In the genomic region with DNA sequence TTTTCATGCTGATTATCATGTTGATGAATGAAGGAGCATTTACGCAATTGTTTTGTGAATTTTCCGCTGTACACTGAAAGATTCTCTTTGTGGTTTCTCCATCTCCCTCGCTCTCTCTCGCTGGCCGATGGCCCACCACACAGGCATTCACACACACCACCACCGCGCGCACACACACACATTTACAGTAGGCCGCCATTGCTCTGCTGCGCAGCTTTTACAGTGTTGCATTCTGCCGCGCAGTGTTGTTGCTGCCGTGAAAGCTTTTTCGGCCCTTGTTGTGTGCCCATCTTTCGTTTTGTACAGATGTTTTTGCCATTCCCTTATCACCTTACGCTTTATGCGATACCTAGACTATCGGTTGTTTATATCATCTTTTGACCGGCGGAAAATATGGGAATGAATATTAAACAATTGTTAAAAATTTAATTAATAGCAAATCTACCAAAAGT, we compare ENCODE assay signal across 1 fruit fly cellular context.
A peak's percentile ranks its signal among the peaks of the same experiment; 100 is the strongest.
TF ChIP-seq lines count a peak whose summit lies in the region.

No protein-coding gene starts in this region.

TF ChIP-seq in whole organism, embryonic, 481 proteins besides CTCF, POLR2A, EP300 and RAD21 (continued from another document and continues in another):
- TF ChIP-seq disco-r (GFP tag; optimal IDR thresholded peaks at IDR 0.05; lab: Kevin White, UChicago) (no peak), CG1602 (GFP tag; optimal IDR thresholded peaks at IDR 0.05; lab: Kevin White, UChicago) (no peak), cad (GFP tag; optimal IDR thresholded peaks at IDR 0.05; lab: Kevin White, UChicago) (no peak), hth (optimal IDR thresholded peaks at IDR 0.05; lab: Kevin White, UChicago) (no peak), hb (GFP tag; IDR thresholded peaks at IDR 0.05; lab: Robert Waterston, UW; ENCODE audit: partially characterized antibody) (no peak), CG32772 (GFP tag; IDR thresholded peaks at IDR 0.05; lab: Robert Waterston, UW) (no peak), sisA (GFP tag; IDR thresholded peaks at IDR 0.05; lab: Robert Waterston, UW) (no peak), CG17829 (tag; optimal IDR thresholded peaks at IDR 0.05; lab: Kevin White, UChicago) (peak; percentile 15), Pdp1 (GFP tag; optimal IDR thresholded peaks at IDR 0.05; lab: Kevin White, UChicago) (peak in 1 of 2 experiments; percentile 69), CG12104 (GFP tag; optimal IDR thresholded peaks at IDR 0.05; lab: Kevin White, UChicago) (no peak), CG5180 (GFP tag; optimal IDR thresholded peaks at IDR 0.05; lab: Kevin White, UChicago) (no peak), run (tag; optimal IDR thresholded peaks at IDR 0.05; lab: Kevin White, UChicago) (no peak), H15 (GFP tag; IDR thresholded peaks at IDR 0.05; lab: Robert Waterston, UW) (no peak), pb (GFP tag; optimal IDR thresholded peaks at IDR 0.05; lab: Kevin White, UChicago) (no peak), HLH54F (GFP tag; optimal IDR thresholded peaks at IDR 0.05; lab: Kevin White, UChicago) (no peak), nerfin-2 (GFP tag; IDR thresholded peaks at IDR 0.05; lab: Robert Waterston, UW; ENCODE audit: partially characterized antibody) (no peak), Adf1 (GFP tag; IDR thresholded peaks at IDR 0.05; lab: Robert Waterston, UW) (peak; percentile 29), abd-A (tag; optimal IDR thresholded peaks at IDR 0.05; lab: Kevin White, UChicago) (peak; percentile 23), CG14050 (GFP tag; IDR thresholded peaks at IDR 0.05; lab: Robert Waterston, UW) (no peak), mam (GFP tag; optimal IDR thresholded peaks at IDR 0.05; lab: Kevin White, UChicago) (peak; percentile 15), CG32767 (GFP tag; IDR thresholded peaks at IDR 0.05; lab: Robert Waterston, UW) (peak; percentile 27; the same call in 1 of the 2 replicates), CG16813 (GFP tag; IDR thresholded peaks at IDR 0.05; lab: Robert Waterston, UW; ENCODE audit: partially characterized antibody) (peak; percentile 49; the same call in 2 of the 3 replicates), zen (tag; optimal IDR thresholded peaks at IDR 0.05; lab: Kevin White, UChicago) (no peak), trem (tag; optimal IDR thresholded peaks at IDR 0.05; lab: Kevin White, UChicago) (no peak), CG13894 (tag; optimal IDR thresholded peaks at IDR 0.05; lab: Kevin White, UChicago) (peak; percentile 43), gt (GFP tag; IDR thresholded peaks at IDR 0.05; lab: Robert Waterston, UW) (no peak), Mrtf (GFP tag; IDR thresholded peaks at IDR 0.05; lab: Robert Waterston, UW) (no peak), Opbp (GFP tag; IDR thresholded peaks at IDR 0.05; lab: Robert Waterston, UW; ENCODE audit: partially characterized antibody) (peak; percentile 65; the same call in 1 of the 3 replicates), CG31441 (GFP tag; IDR thresholded peaks at IDR 0.05; lab: Robert Waterston, UW) (no peak), CG3281 (GFP tag; optimal IDR thresholded peaks at IDR 0.05; lab: Kevin White, UChicago) (no peak), pum (GFP tag; optimal IDR thresholded peaks at IDR 0.05; lab: Kevin White, UChicago) (no peak), dmrt11E (tag; optimal IDR thresholded peaks at IDR 0.05; lab: Kevin White, UChicago) (no peak), CG8281 (tag; optimal IDR thresholded peaks at IDR 0.05; lab: Kevin White, UChicago) (no peak), sob (GFP tag; IDR thresholded peaks at IDR 0.05; lab: Robert Waterston, UW) (peak; percentile 55), dysf (GFP tag; IDR thresholded peaks at IDR 0.05; lab: Robert Waterston, UW) (no peak), Oli (tag; optimal IDR thresholded peaks at IDR 0.05; lab: Kevin White, UChicago) (no peak), Hr3 (GFP tag; optimal IDR thresholded peaks at IDR 0.05; lab: Kevin White, UChicago) (no peak), CG5245 (GFP tag; optimal IDR thresholded peaks at IDR 0.05; lab: Kevin White, UChicago) (no peak), CG13296 (GFP tag; optimal IDR thresholded peaks at IDR 0.05; lab: Kevin White, UChicago) (no peak), CG2202 (tag; optimal IDR thresholded peaks at IDR 0.05; lab: Kevin White, UChicago) (no peak), dm (GFP tag; optimal IDR thresholded peaks at IDR 0.05; lab: Kevin White, UChicago) (no peak), CG4282 (GFP tag; optimal IDR thresholded peaks at IDR 0.05; lab: Kevin White, UChicago) (no peak), vnd (GFP tag; IDR thresholded peaks at IDR 0.05; lab: Robert Waterston, UW; ENCODE audit: partially characterized antibody) (0 out of 3 replicates have a peak, but pooled peaks have one; percentile 37), zf30C (GFP tag; optimal IDR thresholded peaks at IDR 0.05; lab: Kevin White, UChicago) (peak; percentile 75), zfh2 (GFP tag; optimal IDR thresholded peaks at IDR 0.05; lab: Kevin White, UChicago) (peak; percentile 9), Scr (GFP tag; IDR thresholded peaks at IDR 0.05; lab: Robert Waterston, UW; ENCODE audit: partially characterized antibody) (peak; percentile 71), ab (GFP tag; optimal IDR thresholded peaks at IDR 0.05; lab: Kevin White, UChicago) (no peak), CHES-1-like (GFP tag; optimal IDR thresholded peaks at IDR 0.05; lab: Kevin White, UChicago) (no peak), Dek (tag; optimal IDR thresholded peaks at IDR 0.05; lab: Kevin White, UChicago) (no peak), sqz (GFP tag; optimal IDR thresholded peaks at IDR 0.05; lab: Kevin White, UChicago) (no peak), Myb (GFP tag; optimal IDR thresholded peaks at IDR 0.05; lab: Kevin White, UChicago) (no peak), tup (GFP tag; optimal IDR thresholded peaks at IDR 0.05; lab: Kevin White, UChicago) (no peak), Ptx1 (GFP tag; IDR thresholded peaks at IDR 0.05; lab: Robert Waterston, UW) (no peak), CG14860 (GFP tag; IDR thresholded peaks at IDR 0.05; lab: Robert Waterston, UW; ENCODE audit: partially characterized antibody) (0 out of 3 replicates have a peak, but pooled peaks have one; percentile 32), CG7928 (GFP tag; optimal IDR thresholded peaks at IDR 0.05; lab: Kevin White, UChicago) (no peak), CG17912 (GFP tag; optimal IDR thresholded peaks at IDR 0.05; lab: Kevin White, UChicago) (peak; percentile 68), hbn (GFP tag; IDR thresholded peaks at IDR 0.05; lab: Robert Waterston, UW; ENCODE audit: partially characterized antibody) (peak; percentile 82), CG6689 (GFP tag; IDR thresholded peaks at IDR 0.05; lab: Robert Waterston, UW) (no peak), Taf1 (GFP tag; IDR thresholded peaks at IDR 0.05; lab: Robert Waterston, UW) (0 out of 2 replicates have a peak, but pooled peaks have one; percentile 13), CG14667 (GFP tag; IDR thresholded peaks at IDR 0.05; lab: Robert Waterston, UW) (no peak), NK7.1 (GFP tag; optimal IDR thresholded peaks at IDR 0.05; lab: Kevin White, UChicago) (no peak), CG14441 (GFP tag; IDR thresholded peaks at IDR 0.05; lab: Robert Waterston, UW) (no peak), CG11695 (GFP tag; IDR thresholded peaks at IDR 0.05; lab: Robert Waterston, UW) (no peak), CG18011 (GFP tag; optimal IDR thresholded peaks at IDR 0.05; lab: Kevin White, UChicago) (no peak), CG6765 (GFP tag; optimal IDR thresholded peaks at IDR 0.05; lab: Kevin White, UChicago) (no peak), corto (GFP tag; optimal IDR thresholded peaks at IDR 0.05; lab: Kevin White, UChicago) (peak; percentile 27), bowl (GFP tag; IDR thresholded peaks at IDR 0.05; lab: Robert Waterston, UW) (no peak), CG18764 (GFP tag; optimal IDR thresholded peaks at IDR 0.05; lab: Kevin White, UChicago) (no peak), pnt (GFP tag; optimal IDR thresholded peaks at IDR 0.05; lab: Kevin White, UChicago) (no peak), CG31388 (GFP tag; optimal IDR thresholded peaks at IDR 0.05; lab: Kevin White, UChicago) (no peak), CG9932 (GFP tag; IDR thresholded peaks at IDR 0.05; lab: Robert Waterston, UW) (no peak; the same call in 1 of the 2 replicates), PHDP (tag; optimal IDR thresholded peaks at IDR 0.05; lab: Kevin White, UChicago) (no peak), oc (tag; optimal IDR thresholded peaks at IDR 0.05; lab: Kevin White, UChicago) (no peak), CG13624 (GFP tag; optimal IDR thresholded peaks at IDR 0.05; lab: Kevin White, UChicago) (no peak), CG10431 (GFP tag; optimal IDR thresholded peaks at IDR 0.05; lab: Kevin White, UChicago) (no peak), CG17568 (GFP tag; optimal IDR thresholded peaks at IDR 0.05; lab: Kevin White, UChicago) (no peak), CG9727 (GFP tag; optimal IDR thresholded peaks at IDR 0.05; lab: Kevin White, UChicago) (no peak), CG4360 (GFP tag; IDR thresholded peaks at IDR 0.05; lab: Robert Waterston, UW) (peak; percentile 80), gcm (GFP tag; optimal IDR thresholded peaks at IDR 0.05; lab: Kevin White, UChicago) (no peak), CG12942 (GFP tag; optimal IDR thresholded peaks at IDR 0.05; lab: Kevin White, UChicago) (no peak), CG12155 (GFP tag; optimal IDR thresholded peaks at IDR 0.05; lab: Kevin White, UChicago) (no peak), emc (GFP tag; optimal IDR thresholded peaks at IDR 0.05; lab: Kevin White, UChicago) (no peak), Vsx1 (GFP tag; optimal IDR thresholded peaks at IDR 0.05; lab: Kevin White, UChicago) (no peak), esg (GFP tag; conservative IDR thresholded peaks at IDR 0.05; lab: Robert Waterston, UW) (no peak), chn (GFP tag; optimal IDR thresholded peaks at IDR 0.05; lab: Kevin White, UChicago) (peak; percentile 19), bigmax (GFP tag; optimal IDR thresholded peaks at IDR 0.05; lab: Kevin White, UChicago) (no peak), Nf-YC (tag; optimal IDR thresholded peaks at IDR 0.05; lab: Kevin White, UChicago) (peak; percentile 2), Dip2 (GFP tag; IDR thresholded peaks at IDR 0.05; lab: Robert Waterston, UW) (no peak), C15 (GFP tag; IDR thresholded peaks at IDR 0.05; lab: Robert Waterston, UW) (no peak), br (optimal IDR thresholded peaks at IDR 0.05; lab: Kevin White, UChicago) (no peak), odd (GFP tag; optimal IDR thresholded peaks at IDR 0.05; lab: Kevin White, UChicago) (no peak), wek (GFP tag; optimal IDR thresholded peaks at IDR 0.05; lab: Kevin White, UChicago) (no peak), BtbVII (GFP tag; optimal IDR thresholded peaks at IDR 0.05; lab: Kevin White, UChicago) (no peak), CG7556 (GFP tag; optimal IDR thresholded peaks at IDR 0.05; lab: Kevin White, UChicago) (no peak), CG4820 (GFP tag; optimal IDR thresholded peaks at IDR 0.05; lab: Kevin White, UChicago) (no peak), Neu2 (GFP tag; optimal IDR thresholded peaks at IDR 0.05; lab: Kevin White, UChicago; ENCODE audit: borderline replicate concordance) (no peak), Ravus (GFP tag; IDR thresholded peaks at IDR 0.05; lab: Robert Waterston, UW) (no peak), Elba2 (GFP tag; optimal IDR thresholded peaks at IDR 0.05; lab: Kevin White, UChicago) (no peak), ham (GFP tag; IDR thresholded peaks at IDR 0.05; lab: Robert Waterston, UW) (no peak), prd (optimal IDR thresholded peaks at IDR 0.05; lab: Kevin White, UChicago) (no peak), prd (GFP tag; IDR thresholded peaks at IDR 0.05; lab: Robert Waterston, UW) (no peak), gem (tag; optimal IDR thresholded peaks at IDR 0.05; lab: Kevin White, UChicago) (no peak), inv (GFP tag; IDR thresholded peaks at IDR 0.05; lab: Robert Waterston, UW; ENCODE audit: partially characterized antibody) (peak; percentile 67), CG2889 (GFP tag; IDR thresholded peaks at IDR 0.05; lab: Robert Waterston, UW) (no peak), sd (tag; optimal IDR thresholded peaks at IDR 0.05; lab: Kevin White, UChicago) (peak; percentile 12), cwo (GFP tag; optimal IDR thresholded peaks at IDR 0.05; lab: Kevin White, UChicago) (no peak), psq (GFP tag; optimal IDR thresholded peaks at IDR 0.05; lab: Kevin White, UChicago) (peak; percentile 80), CG9437 (GFP tag; optimal IDR thresholded peaks at IDR 0.05; lab: Kevin White, UChicago) (no peak), CG30431 (GFP tag; optimal IDR thresholded peaks at IDR 0.05; lab: Kevin White, UChicago) (no peak), pros (GFP tag; optimal IDR thresholded peaks at IDR 0.05; lab: Kevin White, UChicago) (no peak), org-1 (GFP tag; optimal IDR thresholded peaks at IDR 0.05; lab: Kevin White, UChicago) (no peak), gce (GFP tag; IDR thresholded peaks at IDR 0.05; lab: Robert Waterston, UW) (no peak), CG2129 (GFP tag; IDR thresholded peaks at IDR 0.05; lab: Robert Waterston, UW; ENCODE audit: partially characterized antibody) (no peak), bcd (GFP tag; optimal IDR thresholded peaks at IDR 0.05; lab: Kevin White, UChicago) (no peak), CG11085 (GFP tag; IDR thresholded peaks at IDR 0.05; lab: Robert Waterston, UW) (no peak), Dp (GFP tag; optimal IDR thresholded peaks at IDR 0.05; lab: Kevin White, UChicago) (peak; percentile 23), Fer2 (tag; optimal IDR thresholded peaks at IDR 0.05; lab: Kevin White, UChicago) (no peak), ssp (GFP tag; IDR thresholded peaks at IDR 0.05; lab: Robert Waterston, UW) (peak; percentile 25; the same call in 1 of the 2 replicates), CG7839 (tag; optimal IDR thresholded peaks at IDR 0.05; lab: Kevin White, UChicago) (no peak), Dref (GFP tag; IDR thresholded peaks at IDR 0.05; lab: Robert Waterston, UW) (peak; percentile 50), CG15696 (tag; optimal IDR thresholded peaks at IDR 0.05; lab: Kevin White, UChicago) (no peak), CG14014 (GFP tag; IDR thresholded peaks at IDR 0.05; lab: Robert Waterston, UW) (no peak), CG43689 (GFP tag; IDR thresholded peaks at IDR 0.05; lab: Robert Waterston, UW) (no peak), Lhr (GFP tag; optimal IDR thresholded peaks at IDR 0.05; lab: Kevin White, UChicago) (peak; percentile 31), CG4404 (GFP tag; IDR thresholded peaks at IDR 0.05; lab: Robert Waterston, UW) (no peak), CG6175 (GFP tag; IDR thresholded peaks at IDR 0.05; lab: Robert Waterston, UW) (no peak), CG1792 (GFP tag; optimal IDR thresholded peaks at IDR 0.05; lab: Kevin White, UChicago) (no peak), CG3726 (GFP tag; IDR thresholded peaks at IDR 0.05; lab: Robert Waterston, UW) (no peak), CG12391 (tag; optimal IDR thresholded peaks at IDR 0.05; lab: Kevin White, UChicago) (no peak), CG10274 (GFP tag; optimal IDR thresholded peaks at IDR 0.05; lab: Kevin White, UChicago) (no peak)
